Worm (Caenorhabditis elegans) whole organism, mixed stage, embryonic: ENCODE results near the gene srx-82.

Experiments used
- M03D4.4 ChIP-seq: sonication (generic microtip); optimal IDR thresholded peaks from 2 replicates; lab custom pipeline; 2017; ENCODE audit warnings: mild to moderate bottlenecking, missing genetic modification characterization, missing compliant biosample characterization
- bed-3 ChIP-seq: fragments of 200-800 bp; sonication (Bioruptor generic); optimal IDR thresholded peaks from 3 replicates; lab custom pipeline; 2018; ENCODE audit warnings: mild to moderate bottlenecking, missing genetic modification characterization, moderate library complexity, missing compliant biosample characterization
- blmp-1 ChIP-seq: fragments of 150-350 bp; optimal IDR thresholded peaks from 2 replicates; lab custom pipeline; 2014; ENCODE audit warnings: missing biosample characterization, missing genetic modification characterization
- ceh-39 ChIP-seq: fragments of 150-350 bp; optimal IDR thresholded peaks from 2 replicates; lab custom pipeline; 2014; ENCODE audit warnings: missing biosample characterization, missing genetic modification characterization
- ceh-43 ChIP-seq: fragments of 200-800 bp; sonication (Bioruptor generic); optimal IDR thresholded peaks from 2 replicates; lab custom pipeline; 2018; ENCODE audit warnings: mild to moderate bottlenecking, missing genetic modification characterization, moderate library complexity, missing compliant biosample characterization
- ceh-83 ChIP-seq: fragments of 200-800 bp; sonication (Bioruptor generic); optimal IDR thresholded peaks from 2 replicates; lab custom pipeline; 2018; ENCODE audit warnings: mild to moderate bottlenecking, missing genetic modification characterization, missing compliant biosample characterization
- ces-1 ChIP-seq: fragments of 150-350 bp; optimal IDR thresholded peaks from 2 replicates; lab custom pipeline; 2014; ENCODE audit warnings: missing biosample characterization, missing genetic modification reagents, missing genetic modification characterization
- elt-3 ChIP-seq: fragments of 150-350 bp; optimal IDR thresholded peaks from 2 replicates; lab custom pipeline; 2014; ENCODE audit warnings: missing biosample characterization, missing genetic modification characterization
- flh-1 ChIP-seq: fragments of 200-800 bp; sonication (Bioruptor generic); optimal IDR thresholded peaks from 2 replicates; lab custom pipeline; 2018; ENCODE audit warnings: mild to moderate bottlenecking, missing genetic modification characterization, moderate library complexity, missing compliant biosample characterization
- ham-2 ChIP-seq: fragments of 200-800 bp; sonication (Bioruptor generic); optimal IDR thresholded peaks from 2 replicates; lab custom pipeline; 2018; ENCODE audit warnings: mild to moderate bottlenecking, missing genetic modification characterization, missing compliant biosample characterization
- hlh-1 ChIP-seq: fragments of 150-350 bp; optimal IDR thresholded peaks from 2 replicates; lab custom pipeline; 2014; ENCODE audit warnings: missing biosample characterization, missing genetic modification reagents, missing genetic modification characterization
- lin-13 ChIP-seq: fragments of 150-350 bp; optimal IDR thresholded peaks from 2 replicates; lab custom pipeline; 2014; ENCODE audit warnings: missing biosample characterization, missing genetic modification characterization
- lin-32 ChIP-seq: fragments of 200-800 bp; sonication (Bioruptor generic); optimal IDR thresholded peaks from 2 replicates; lab custom pipeline; 2018; ENCODE audit warnings: mild to moderate bottlenecking, missing genetic modification characterization, missing compliant biosample characterization
- lsy-2 ChIP-seq: fragments of 150-350 bp; optimal IDR thresholded peaks from 2 replicates; lab custom pipeline; 2014; ENCODE audit warnings: missing biosample characterization, missing genetic modification characterization
- mab-5 ChIP-seq: fragments of 150-350 bp; optimal IDR thresholded peaks from 2 replicates; lab custom pipeline; 2014; ENCODE audit warnings: missing biosample characterization, missing genetic modification characterization
- mep-1 ChIP-seq: fragments of 150-350 bp; optimal IDR thresholded peaks from 2 replicates; lab custom pipeline; 2017; ENCODE audit warnings: missing biosample characterization, missing genetic modification reagents, missing genetic modification characterization, inconsistent platforms
- mls-2 ChIP-seq: sonication (generic microtip); optimal IDR thresholded peaks from 2 replicates; lab custom pipeline; 2016; ENCODE audit warnings: mild to moderate bottlenecking, missing genetic modification characterization, moderate library complexity, missing compliant biosample characterization
- nhr-12 ChIP-seq: fragments of 150-350 bp; optimal IDR thresholded peaks from 2 replicates; lab custom pipeline; 2014; ENCODE audit warnings: missing biosample characterization, missing genetic modification characterization
- nhr-2 ChIP-seq: fragments of 150-350 bp; optimal IDR thresholded peaks from 2 replicates; lab custom pipeline; 2014; ENCODE audit warnings: missing biosample characterization, missing genetic modification characterization
- nhr-237 ChIP-seq: fragments of 150-350 bp; optimal IDR thresholded peaks from 2 replicates; lab custom pipeline; 2014; ENCODE audit warnings: missing biosample characterization, missing genetic modification characterization
- nhr-28 ChIP-seq: fragments of 150-350 bp; optimal IDR thresholded peaks from 2 replicates; lab custom pipeline; 2014; ENCODE audit warnings: missing biosample characterization, missing genetic modification characterization
- nhr-76 ChIP-seq: sonication (generic microtip); optimal IDR thresholded peaks from 2 replicates; lab custom pipeline; 2017; ENCODE audit warnings: missing biosample characterization, missing genetic modification characterization
- pha-4 ChIP-seq: fragments of 150-350 bp; optimal IDR thresholded peaks from 2 replicates; lab custom pipeline; 2018; ENCODE audit warnings: missing biosample characterization, missing genetic modification reagents, missing genetic modification characterization
- sem-2 ChIP-seq: fragments of 200-800 bp; sonication (Bioruptor generic); optimal IDR thresholded peaks from 2 replicates; lab custom pipeline; 2018; ENCODE audit warnings: mild to moderate bottlenecking, missing genetic modification characterization, missing compliant biosample characterization
- snpc-4 ChIP-seq: fragments of 150-350 bp; optimal IDR thresholded peaks from 2 replicates; lab custom pipeline; 2014; ENCODE audit warnings: missing biosample characterization, missing genetic modification characterization
- sptf-1 ChIP-seq: sonication (generic microtip); optimal IDR thresholded peaks from 2 replicates; lab custom pipeline; 2017; ENCODE audit warnings: mild to moderate bottlenecking, missing genetic modification characterization, moderate library complexity, missing compliant biosample characterization
- tbx-8 ChIP-seq: fragments of 200-800 bp; sonication (Bioruptor generic); optimal IDR thresholded peaks from 2 replicates; lab custom pipeline; 2018; ENCODE audit warnings: mild to moderate bottlenecking, missing genetic modification characterization, moderate library complexity, missing compliant biosample characterization
- unc-120 ChIP-seq: sonication (generic microtip); optimal IDR thresholded peaks from 2 replicates; lab custom pipeline; 2017; ENCODE audit warnings: missing genetic modification characterization, missing compliant biosample characterization; ENCODE audit not compliant: poor library complexity, severe bottlenecking
- unc-39 ChIP-seq: fragments of 150-350 bp; optimal IDR thresholded peaks from 2 replicates; lab custom pipeline; 2014; ENCODE audit warnings: missing biosample characterization, missing genetic modification characterization
- unc-62 ChIP-seq: fragments of 150-350 bp; optimal IDR thresholded peaks from 2 replicates; lab custom pipeline; 2014; ENCODE audit warnings: missing biosample characterization, missing genetic modification reagents, missing genetic modification characterization
- zip-8 ChIP-seq: fragments of 150-350 bp; optimal IDR thresholded peaks from 2 replicates; lab custom pipeline; 2014; ENCODE audit warnings: missing biosample characterization, missing genetic modification characterization
- ztf-11 ChIP-seq: fragments of 150-350 bp; optimal IDR thresholded peaks from 2 replicates; lab custom pipeline; 2014; ENCODE audit warnings: missing biosample characterization, missing genetic modification characterization

The srx-82 gene

DNA sequence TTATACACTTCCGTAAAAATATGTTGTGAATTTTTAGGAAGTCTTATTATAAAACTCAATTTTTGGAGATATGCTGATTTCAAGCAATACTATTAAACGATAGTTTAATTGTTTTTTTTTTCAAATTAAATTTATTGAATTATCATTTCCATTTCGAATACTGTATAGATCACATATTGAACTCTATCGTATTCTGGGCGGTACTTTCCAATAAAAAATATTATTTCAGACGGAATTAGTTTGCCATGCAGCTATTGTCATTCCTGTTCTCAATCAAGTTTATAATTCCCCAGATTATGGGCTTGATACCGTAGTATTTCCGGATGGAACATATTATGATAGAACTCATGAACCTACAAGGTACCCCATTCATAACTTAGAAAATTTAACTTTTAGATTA, 15.0 kb upstream of the srx-82 start:
- TF ChIP-seq mab-5 (no peak), unc-120 (tag; lab: Kevin White, UChicago) (no peak), nhr-76 (tag; lab: Kevin White, UChicago) (no peak), elt-3 (tag; lab: Kevin White, UChicago) (no peak), ces-1 (no peak), ceh-39 (tag; lab: Kevin White, UChicago) (no peak), lin-32 (GFP tag; lab: Kevin White, UChicago) (no peak), lsy-2 (tag; lab: Kevin White, UChicago) (no peak), mep-1 (tag; lab: Kevin White, UChicago) (no peak), ham-2 (GFP tag; lab: Kevin White, UChicago) (no peak), unc-62 (GFP tag; lab: Kevin White, UChicago) (no peak), zip-8 (no peak), sem-2 (no peak), flh-1 (GFP tag; lab: Kevin White, UChicago) (no peak), nhr-2 (tag; lab: Kevin White, UChicago) (no peak), hlh-1 (tag; lab: Kevin White, UChicago) (no peak), nhr-12 (tag; lab: Kevin White, UChicago) (no peak), pha-4 (tag; lab: Kevin White, UChicago) (no peak)
- TF ChIP-seq, all 35 proteins: peak for 0

DNA sequence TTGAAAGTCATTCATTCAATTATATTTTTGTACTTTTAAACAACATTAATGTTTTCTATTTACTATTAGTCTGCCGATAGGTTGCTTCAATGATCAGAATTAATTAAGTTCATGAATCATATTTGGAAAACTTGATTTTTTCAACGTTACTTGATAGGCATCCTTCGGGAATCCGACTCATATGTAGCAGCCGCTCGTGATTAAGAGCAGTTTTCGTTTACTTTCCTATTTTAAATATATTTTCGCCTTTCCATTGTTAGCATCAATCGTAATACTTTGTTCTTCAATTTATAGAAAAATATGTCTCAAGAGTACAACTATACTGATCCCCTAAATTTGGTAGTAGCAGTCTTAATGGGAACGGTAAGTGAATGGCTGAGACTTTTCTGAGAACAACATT, 8.7 kb upstream of the srx-82 start, which contains the start of gene srx-90:
srx-90 (plus strand) TSS at position 301 of the 400 bp plus-strand sequence.
- TF ChIP-seq nhr-28 (tag; lab: Kevin White, UChicago) = no peak
- TF ChIP-seq ces-1 = no peak
- TF ChIP-seq lin-32 (GFP tag; lab: Kevin White, UChicago) = no peak
- no peak for TF ChIP-seq zip-8
- TF ChIP-seq bed-3 (GFP tag; lab: Kevin White, UChicago) = no peak
- TF ChIP-seq unc-39 (tag; lab: Kevin White, UChicago) = no peak
- no peak for TF ChIP-seq lin-13 (tag; lab: Kevin White, UChicago)
- TF ChIP-seq ceh-43 (GFP tag; lab: Kevin White, UChicago) = no peak
- no peak for TF ChIP-seq ceh-83 (GFP tag; lab: Kevin White, UChicago)
- TF ChIP-seq, all 35 proteins: peak for 0

DNA sequence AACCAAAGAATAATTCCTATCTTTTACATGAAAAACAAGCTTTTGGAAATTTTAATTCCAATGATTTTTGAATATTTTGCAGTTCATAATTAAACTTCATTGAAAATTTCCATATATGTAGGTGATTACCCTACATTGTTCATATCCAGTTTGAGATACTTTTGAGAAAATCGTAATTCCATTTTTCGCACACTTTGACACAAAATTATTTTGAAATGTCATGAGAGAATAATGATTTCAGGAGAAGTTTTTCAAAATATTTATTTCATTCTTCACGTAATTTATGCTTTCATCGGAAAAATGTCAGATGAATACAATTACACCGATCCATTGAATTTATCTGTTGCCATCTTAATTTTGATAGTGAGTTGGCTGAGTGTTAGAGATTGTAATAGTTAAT, 6.3 kb upstream of the srx-82 start, which contains the start of gene srx-88:
srx-88 (plus strand) TSS at position 301 of the 400 bp plus-strand sequence.
- no peak for TF ChIP-seq unc-39 (tag; lab: Kevin White, UChicago)
- no peak for TF ChIP-seq nhr-76 (tag; lab: Kevin White, UChicago)
- no peak for TF ChIP-seq ceh-43 (GFP tag; lab: Kevin White, UChicago)
- no peak for TF ChIP-seq nhr-28 (tag; lab: Kevin White, UChicago)
- no peak for TF ChIP-seq lin-32 (GFP tag; lab: Kevin White, UChicago)
- TF ChIP-seq nhr-2 (tag; lab: Kevin White, UChicago) = no peak
- TF ChIP-seq ceh-83 (GFP tag; lab: Kevin White, UChicago) = no peak
- TF ChIP-seq hlh-1 (tag; lab: Kevin White, UChicago) = no peak
- TF ChIP-seq snpc-4 (tag; lab: Kevin White, UChicago) = no peak
- no peak for TF ChIP-seq mls-2 (tag; lab: Kevin White, UChicago)
- no peak for TF ChIP-seq elt-3 (tag; lab: Kevin White, UChicago)
- no peak for TF ChIP-seq M03D4.4 (tag; lab: Kevin White, UChicago)
- TF ChIP-seq lsy-2 (tag; lab: Kevin White, UChicago) = no peak
- no peak for TF ChIP-seq sptf-1 (tag; lab: Kevin White, UChicago)
- TF ChIP-seq ces-1 = no peak
- TF ChIP-seq mab-5 = no peak
- no peak for TF ChIP-seq lin-13 (tag; lab: Kevin White, UChicago)

DNA sequence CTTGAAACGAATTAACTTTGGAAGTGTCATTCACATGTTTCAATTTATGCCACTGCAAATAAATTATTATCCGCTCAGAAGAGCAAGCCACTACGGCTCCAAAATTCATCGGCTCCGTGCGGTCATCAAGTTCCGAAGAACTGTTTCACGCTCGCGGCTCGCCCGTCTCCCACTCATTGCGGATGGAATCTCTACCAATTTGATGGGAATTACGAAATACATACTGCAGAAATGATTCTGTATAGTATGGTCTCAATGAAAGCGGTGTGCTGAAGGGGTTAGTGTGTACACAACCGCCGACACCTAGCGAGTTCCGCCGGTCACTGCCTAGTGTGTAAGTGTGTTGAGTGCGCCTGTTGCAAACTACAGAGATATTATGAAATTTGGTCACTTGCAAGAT, 4.4 kb upstream of the srx-82 start:
- TF ChIP-seq mls-2 (tag; lab: Kevin White, UChicago) (no peak), sptf-1 (tag; lab: Kevin White, UChicago) (no peak), ztf-11 (tag; lab: Kevin White, UChicago) (no peak), ceh-39 (tag; lab: Kevin White, UChicago) (no peak), nhr-237 (tag; lab: Kevin White, UChicago) (no peak), unc-120 (tag; lab: Kevin White, UChicago) (no peak), ham-2 (GFP tag; lab: Kevin White, UChicago) (no peak), unc-62 (GFP tag; lab: Kevin White, UChicago) (no peak), ceh-83 (GFP tag; lab: Kevin White, UChicago) (no peak), tbx-8 (GFP tag; lab: Kevin White, UChicago) (no peak), blmp-1 (tag; lab: Kevin White, UChicago) (no peak)
